Fruit fly (Drosophila melanogaster) S2 (cell line): ENCODE measurements around the gene FASN1.

ENCODE experiments used
- CG8478 ChIP-seq: fragments of >200 bp; optimal IDR thresholded peaks from 2 replicates; lab custom pipeline; 2018
- CTCF ChIP-seq, 2 experiments: fragments of >200 bp; optimal IDR thresholded peaks; 2 replicates each; lab custom pipeline; 2018

Gene FASN1

DNA sequence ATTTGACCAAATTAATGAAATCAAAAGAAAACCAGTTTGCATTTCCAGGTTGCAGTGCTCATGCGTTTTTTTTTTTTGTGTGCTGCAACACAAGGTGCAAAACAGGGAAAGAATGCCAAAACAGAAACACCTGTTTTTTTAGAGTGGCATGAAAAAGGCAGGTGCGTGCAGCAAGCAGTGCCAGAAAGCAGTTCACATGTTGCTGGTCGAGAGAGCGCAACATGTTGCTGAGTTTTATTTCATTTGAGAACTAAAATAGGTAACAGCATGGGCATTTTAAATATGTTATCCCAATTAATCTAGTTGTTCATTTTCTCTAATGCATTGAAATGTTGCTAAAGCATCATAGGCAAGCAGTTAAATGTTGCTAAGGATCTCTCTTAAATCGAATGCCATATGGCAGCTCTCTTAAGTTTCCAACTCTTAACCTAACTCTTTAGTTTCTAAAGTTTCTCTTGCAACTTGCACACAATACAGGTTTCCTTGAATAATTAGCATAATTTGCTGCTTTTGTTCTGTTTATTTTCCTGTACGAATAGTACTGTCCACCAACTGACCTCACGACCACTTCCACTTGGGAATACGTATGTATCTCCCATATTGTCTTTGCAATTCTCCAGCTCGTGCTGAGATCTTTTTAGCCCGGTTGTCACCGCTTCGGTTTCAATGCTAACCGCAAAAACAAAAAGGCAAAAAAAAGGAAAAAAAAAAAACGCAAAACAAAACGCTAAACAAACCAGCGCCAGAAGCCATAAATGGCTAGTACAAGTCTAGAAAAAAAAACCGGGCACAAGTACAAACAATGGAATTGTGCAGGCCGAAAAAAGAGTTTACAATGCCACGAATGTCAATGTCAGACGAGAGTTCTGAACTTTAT, 38.7 kb downstream of the FASN1 start:
- TF ChIP-seq CTCF (optimal IDR thresholded peaks at IDR 0.05; lab: Kevin White, UChicago) (peak in 1 of 2 experiments; percentile 1), CG8478 (lab: Kevin White, UChicago) (no peak)

DNA sequence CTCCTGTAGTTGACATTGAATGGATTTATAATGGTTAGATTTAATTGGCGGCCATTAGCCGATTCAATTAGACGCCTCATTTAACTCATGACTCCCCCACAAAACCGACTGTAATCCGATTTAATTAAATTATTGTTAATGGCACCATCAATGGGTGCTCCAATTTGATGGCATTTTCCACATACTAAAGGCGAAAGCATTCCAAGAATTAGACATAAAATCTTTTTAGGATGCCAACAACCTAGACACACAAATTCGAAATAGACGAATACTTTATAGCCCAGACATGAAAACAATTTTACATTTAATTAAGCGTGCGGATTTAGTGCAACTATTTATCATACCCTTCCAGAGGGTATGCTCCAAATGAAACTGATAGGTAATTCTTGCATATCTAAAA, 43.5 kb downstream of the FASN1 start:
- TF ChIP-seq CG8478 (lab: Kevin White, UChicago) = no peak
- TF ChIP-seq CTCF (optimal IDR thresholded peaks at IDR 0.05; lab: Kevin White, UChicago) = no peak

DNA sequence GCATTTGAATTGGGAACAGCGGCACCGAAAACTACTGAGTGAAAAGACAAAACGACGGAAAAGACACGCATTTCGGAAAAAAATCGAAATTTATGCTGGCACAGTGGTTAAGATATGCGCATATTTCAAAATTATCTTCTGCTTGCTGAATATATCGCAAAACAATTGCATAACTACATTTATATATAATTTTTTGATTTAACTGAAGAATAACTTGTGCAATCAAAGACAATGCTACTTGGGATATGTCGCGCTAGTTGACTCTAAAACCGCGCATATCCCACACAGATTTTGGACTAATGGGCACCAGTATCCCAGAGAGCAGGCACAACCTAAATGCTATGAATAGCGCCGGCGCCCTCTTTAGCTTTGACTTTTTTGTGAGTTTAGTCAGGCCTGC, 44.4 kb downstream of the FASN1 start:
- TF ChIP-seq CTCF (optimal IDR thresholded peaks at IDR 0.05; lab: Kevin White, UChicago) (no peak), CG8478 (lab: Kevin White, UChicago) (no peak)

DNA sequence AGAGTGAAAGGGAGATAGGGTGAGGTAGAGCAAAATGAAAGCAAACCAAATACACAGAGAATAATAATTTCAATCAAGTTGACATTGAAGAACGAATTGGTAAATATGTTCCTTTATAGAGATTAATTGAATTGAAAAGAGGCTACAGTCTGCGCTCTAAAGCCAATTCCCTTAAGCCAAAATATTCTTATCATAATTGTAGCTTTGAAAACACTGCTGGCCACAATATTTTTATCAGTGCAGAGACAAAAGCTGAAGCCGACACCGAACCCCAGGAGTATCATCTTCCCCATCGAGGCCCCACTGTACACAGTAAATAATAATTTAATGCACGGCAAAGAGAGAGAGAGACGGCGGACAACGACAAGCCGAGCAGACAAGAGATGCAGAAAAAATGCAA, 49.5 kb downstream of the FASN1 start:
- TF ChIP-seq CTCF (optimal IDR thresholded peaks at IDR 0.05; lab: Kevin White, UChicago) = no peak
- no peak for TF ChIP-seq CG8478 (lab: Kevin White, UChicago)

DNA sequence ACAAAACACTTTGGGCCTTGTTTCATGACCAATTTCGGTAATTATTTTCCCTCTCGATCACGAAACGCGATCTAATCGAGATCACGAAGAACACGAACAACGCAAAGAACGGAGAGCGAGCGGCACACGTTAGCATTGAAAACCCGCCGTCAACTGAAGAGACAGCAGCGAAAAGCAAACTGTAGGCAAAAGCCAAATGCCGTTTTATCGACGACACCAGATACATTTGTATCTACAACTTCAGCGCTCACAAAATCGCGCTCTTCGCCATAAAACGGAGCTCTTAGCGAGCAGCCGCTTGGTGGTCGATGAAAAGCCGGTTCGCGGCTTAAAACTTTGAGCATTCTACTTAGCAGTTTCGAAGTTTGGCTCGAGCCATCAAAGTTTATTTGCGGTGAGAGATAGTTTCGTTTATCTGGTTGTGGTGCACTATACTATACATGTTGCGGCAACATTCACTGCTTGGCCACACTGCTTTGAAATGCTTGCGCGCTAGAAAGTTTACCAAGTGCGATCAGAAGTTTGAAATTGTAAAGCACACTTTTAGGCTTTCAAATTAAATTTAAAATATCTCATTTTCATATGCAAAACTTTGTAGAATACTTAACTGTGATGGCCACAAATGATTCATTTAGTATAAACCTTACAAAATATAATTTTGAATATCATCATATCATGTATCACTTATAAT, 51.7 kb downstream of the FASN1 start:
- TF ChIP-seq CTCF (optimal IDR thresholded peaks at IDR 0.05; lab: Kevin White, UChicago) = peak in 1 of 2 experiments; percentile 4
- TF ChIP-seq CG8478 (lab: Kevin White, UChicago) = no peak

DNA sequence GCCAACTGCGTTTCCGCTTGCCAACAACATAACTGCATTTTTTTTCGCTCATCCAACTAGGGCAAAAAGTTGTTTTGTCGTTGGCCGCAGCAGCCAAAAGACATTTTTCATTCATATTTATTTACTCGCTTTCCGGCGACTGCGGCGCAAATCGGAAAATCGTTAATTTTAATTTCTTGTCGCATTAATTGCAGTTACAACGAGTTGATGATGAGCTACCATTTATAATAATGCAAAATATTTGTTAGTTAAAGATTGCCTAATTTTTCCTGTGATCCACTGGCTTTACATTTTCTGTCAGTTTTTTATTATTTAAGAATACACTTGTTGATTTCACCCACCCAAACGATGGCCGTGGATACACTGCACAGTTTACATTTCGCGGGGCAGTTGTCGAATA, 53.0 kb downstream of the FASN1 start, which contains the start of gene PpD6:
Gene PpD6, plus strand, starts transcription at position 301 of the 400 bp plus-strand sequence.
- TF ChIP-seq CG8478 (lab: Kevin White, UChicago) (no peak), CTCF (optimal IDR thresholded peaks at IDR 0.05; lab: Kevin White, UChicago) (no peak)

DNA sequence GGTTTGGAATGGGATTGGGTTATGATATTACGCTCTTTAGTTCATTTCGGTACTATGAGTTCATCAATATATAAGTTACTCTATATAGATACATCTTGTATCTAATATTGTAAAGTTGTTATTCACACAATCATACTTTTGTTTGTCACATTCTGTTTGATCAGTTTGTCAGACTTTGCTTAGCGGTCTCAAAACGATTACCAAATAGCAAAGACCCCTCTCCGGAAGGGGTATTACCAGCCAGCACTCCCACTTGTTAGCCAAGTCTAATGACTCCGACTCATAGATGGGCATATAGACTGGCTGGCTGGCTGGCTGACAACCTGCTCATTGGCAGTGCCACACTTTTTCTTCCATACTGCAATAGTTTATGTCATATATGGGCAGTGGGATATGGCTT, 57.7 kb downstream of the FASN1 start:
- TF ChIP-seq CTCF (optimal IDR thresholded peaks at IDR 0.05; lab: Kevin White, UChicago) (no peak), CG8478 (lab: Kevin White, UChicago) (no peak)

DNA sequence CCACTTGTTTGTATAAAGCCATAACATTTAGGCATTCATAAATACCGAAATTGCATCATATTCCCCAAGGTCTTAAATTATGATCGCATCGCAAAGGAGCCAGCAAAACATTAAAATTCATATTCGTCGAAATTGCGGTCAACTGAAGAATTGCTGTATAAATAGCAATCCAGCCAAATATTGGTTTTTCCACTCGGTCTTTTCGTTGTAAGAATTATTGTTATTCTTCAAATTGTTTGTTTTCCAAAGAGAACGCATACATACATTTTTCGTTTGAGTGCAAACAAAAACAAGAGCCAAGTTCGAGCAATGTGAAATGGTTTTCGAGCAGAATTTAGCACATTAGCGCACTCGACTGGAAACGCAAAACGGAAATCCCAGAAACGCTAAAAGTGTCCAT, 58.5 kb downstream of the FASN1 start:
- no peak for TF ChIP-seq CG8478 (lab: Kevin White, UChicago)
- no peak for TF ChIP-seq CTCF (optimal IDR thresholded peaks at IDR 0.05; lab: Kevin White, UChicago)
